Worm (Caenorhabditis elegans): ENCODE measurements around the gene ttr-31.

ce11 chrX:11003701-11004100 is 5.2 kb downstream of the ttr-31 start:
- TF ChIP-seq nhr-237 (tag; optimal IDR thresholded peaks at IDR 0.05): no peak
- no peak for TF ChIP-seq nhr-28 (tag; optimal IDR thresholded peaks at IDR 0.05)
- no peak for TF ChIP-seq unc-120 (tag; optimal IDR thresholded peaks at IDR 0.05; ENCODE audit: poor library complexity, severe bottlenecking)
- TF ChIP-seq blmp-1 (tag; optimal IDR thresholded peaks at IDR 0.05): no peak
- no peak for TF ChIP-seq tbx-8 (GFP tag; optimal IDR thresholded peaks at IDR 0.05)
- no peak for TF ChIP-seq ces-1 (GFP tag; optimal IDR thresholded peaks at IDR 0.05)
- no peak for TF ChIP-seq mep-1 (tag; optimal IDR thresholded peaks at IDR 0.05)
- no peak for TF ChIP-seq unc-39 (tag; optimal IDR thresholded peaks at IDR 0.05)
- no peak for TF ChIP-seq elt-1 (tag; optimal IDR thresholded peaks at IDR 0.05; ENCODE audit: borderline replicate concordance, insufficient read depth)
- no peak for TF ChIP-seq ceh-39 (tag; optimal IDR thresholded peaks at IDR 0.05)
- no peak for TF ChIP-seq lin-13 (tag; optimal IDR thresholded peaks at IDR 0.05)

Measured in whole organism, mixed stage, embryonic.